Fruit fly (Drosophila melanogaster) whole organism, prepupa: Measurements from ENCODE around the gene NK7.1.

Experiments
- CG10631 ChIP-seq: fragments of 200-800 bp; sonication (Bioruptor generic); optimal IDR thresholded peaks from 2 replicates; lab custom pipeline; 2016; ENCODE audit warnings: missing biosample characterization, missing genetic modification characterization
- CG10669 ChIP-seq: fragments of 200-800 bp; sonication (Bioruptor generic); optimal IDR thresholded peaks from 3 replicates; lab custom pipeline; 2018; ENCODE audit warnings: missing biosample characterization, mild to moderate bottlenecking, missing genetic modification characterization, moderate library complexity
- CG11762 ChIP-seq: fragments of 200-800 bp; sonication (Bioruptor generic); optimal IDR thresholded peaks from 3 replicates; lab custom pipeline; 2016; ENCODE audit warnings: missing biosample characterization, missing genetic modification characterization; ENCODE audit not compliant: insufficient read depth
- CG15336 ChIP-seq: fragments of 200-800 bp; sonication (Bioruptor generic); IDR thresholded peaks from 2 replicates; pipeline ENCODE4 v1.3.6; 2022; ENCODE audit warnings: missing biosample characterization, missing genetic modification characterization
- CG16779 ChIP-seq: fragments of 200-800 bp; sonication (Bioruptor generic); optimal IDR thresholded peaks from 3 replicates; lab custom pipeline; 2017; ENCODE audit warnings: missing biosample characterization, mild to moderate bottlenecking, missing genetic modification characterization
- CG31627 ChIP-seq: fragments of 200-800 bp; sonication (Bioruptor generic); optimal IDR thresholded peaks from 3 replicates; lab custom pipeline; 2016; ENCODE audit warnings: missing biosample characterization, missing genetic modification characterization
- CG32006 ChIP-seq: fragments of 200-800 bp; sonication (Bioruptor generic); optimal IDR thresholded peaks from 3 replicates; lab custom pipeline; 2017; ENCODE audit warnings: missing biosample characterization, mild to moderate bottlenecking, missing genetic modification characterization
- CG6163 ChIP-seq: fragments of 200-800 bp; sonication (Bioruptor generic); IDR thresholded peaks from 3 replicates; pipeline ENCODE4 v1.3.6; 2022; ENCODE audit warnings: missing biosample characterization, missing genetic modification characterization
- CG6276 ChIP-seq: fragments of 200-800 bp; sonication (Bioruptor generic); optimal IDR thresholded peaks from 2 replicates; lab custom pipeline; 2017; ENCODE audit warnings: missing biosample characterization, mild to moderate bottlenecking, missing genetic modification characterization
- CG6808 ChIP-seq: fragments of 200-800 bp; sonication (Bioruptor generic); optimal IDR thresholded peaks from 3 replicates; lab custom pipeline; 2017; ENCODE audit warnings: missing biosample characterization, missing genetic modification characterization, mild to moderate bottlenecking, moderate library complexity, missing genetic modification reagents
- CG6854 ChIP-seq: fragments of 200-800 bp; sonication (Bioruptor generic); optimal IDR thresholded peaks from 2 replicates; lab custom pipeline; 2017; ENCODE audit warnings: missing biosample characterization, mild to moderate bottlenecking, missing genetic modification characterization
- CG7368 ChIP-seq: fragments of 200-800 bp; sonication (Bioruptor generic); optimal IDR thresholded peaks from 3 replicates; lab custom pipeline; 2016; ENCODE audit warnings: missing biosample characterization, missing genetic modification characterization
- CG8119 ChIP-seq: fragments of 200-800 bp; sonication (Bioruptor generic); IDR thresholded peaks from 3 replicates; pipeline ENCODE4 v1.3.6; 2022; ENCODE audit warnings: missing biosample characterization, missing genetic modification characterization
- CG8319 ChIP-seq: fragments of 200-800 bp; sonication (Bioruptor generic); optimal IDR thresholded peaks from 3 replicates; lab custom pipeline; 2016; ENCODE audit warnings: missing biosample characterization, missing genetic modification characterization
- CG8632 ChIP-seq: fragments of 200-800 bp; sonication (Bioruptor generic); optimal IDR thresholded peaks from 3 replicates; lab custom pipeline; 2016; ENCODE audit warnings: missing biosample characterization, missing genetic modification characterization
- Eip75B ChIP-seq: fragments of 200-800 bp; sonication (Bioruptor generic); optimal IDR thresholded peaks from 3 replicates; lab custom pipeline; 2016; ENCODE audit warnings: missing biosample characterization, missing genetic modification characterization
- Eip93F ChIP-seq: fragments of 200-800 bp; sonication (Bioruptor generic); optimal IDR thresholded peaks from 2 replicates; lab custom pipeline; 2016; ENCODE audit warnings: missing biosample characterization, mild to moderate bottlenecking, missing genetic modification characterization
- Ets96B ChIP-seq: fragments of 200-800 bp; optimal IDR thresholded peaks from 2 replicates; lab custom pipeline; 2019; ENCODE audit warnings: missing biosample characterization, mild to moderate bottlenecking, missing genetic modification characterization, moderate library complexity
- Hr38 ChIP-seq: sonication (Bioruptor generic); optimal IDR thresholded peaks from 2 replicates; lab custom pipeline; 2016; ENCODE audit warnings: missing biosample characterization, missing genetic modification characterization
- Lpt ChIP-seq: fragments of 200-800 bp; sonication (Bioruptor generic); optimal IDR thresholded peaks from 3 replicates; lab custom pipeline; 2016; ENCODE audit warnings: missing biosample characterization, missing genetic modification characterization
- Met ChIP-seq: fragments of 200-800 bp; sonication (Bioruptor generic); optimal IDR thresholded peaks from 3 replicates; lab custom pipeline; 2016; ENCODE audit warnings: missing biosample characterization, missing genetic modification characterization
- OdsH ChIP-seq: fragments of 200-800 bp; sonication (Bioruptor generic); optimal IDR thresholded peaks from 3 replicates; lab custom pipeline; 2016; ENCODE audit warnings: missing biosample characterization, missing genetic modification characterization
- Sox14 ChIP-seq: fragments of 200-800 bp; sonication (Bioruptor generic); optimal IDR thresholded peaks from 3 replicates; lab custom pipeline; 2016; ENCODE audit warnings: missing biosample characterization, missing genetic modification characterization
- acj6 ChIP-seq: fragments of 200-800 bp; sonication (Bioruptor generic); optimal IDR thresholded peaks from 3 replicates; lab custom pipeline; 2016; ENCODE audit warnings: missing biosample characterization, missing genetic modification characterization
- cyc ChIP-seq: fragments of 200-800 bp; sonication (Bioruptor generic); optimal IDR thresholded peaks from 3 replicates; lab custom pipeline; 2016; ENCODE audit warnings: missing biosample characterization, missing genetic modification characterization
- dsx ChIP-seq: fragments of 200-800 bp; optimal IDR thresholded peaks from 3 replicates; lab custom pipeline; 2019; ENCODE audit warnings: missing biosample characterization, mild to moderate bottlenecking, missing genetic modification characterization, moderate library complexity; ENCODE audit not compliant: poor library complexity, severe bottlenecking
- eg ChIP-seq: fragments of 200-800 bp; sonication (Bioruptor generic); IDR thresholded peaks from 3 replicates; pipeline ENCODE4 v1.3.6; 2022; ENCODE audit warnings: missing biosample characterization, missing genetic modification characterization
- lz ChIP-seq: fragments of 200-800 bp; sonication (Bioruptor generic); optimal IDR thresholded peaks from 3 replicates; lab custom pipeline; 2016; ENCODE audit warnings: missing biosample characterization, missing genetic modification characterization
- pdm3 ChIP-seq: fragments of 200-800 bp; sonication (Bioruptor generic); optimal IDR thresholded peaks from 3 replicates; lab custom pipeline; 2016; ENCODE audit warnings: missing biosample characterization, missing genetic modification characterization
- spab ChIP-seq: fragments of 200-800 bp; sonication (Bioruptor generic); optimal IDR thresholded peaks from 2 replicates; lab custom pipeline; 2017; ENCODE audit warnings: missing biosample characterization, mild to moderate bottlenecking, missing genetic modification characterization, missing genetic modification reagents
- svp ChIP-seq: fragments of 200-800 bp; sonication (Bioruptor generic); peaks from one replicate; lab custom pipeline; 2016; ENCODE audit warnings: missing biosample characterization, missing genetic modification characterization
- topi ChIP-seq: fragments of 200-800 bp; sonication (Bioruptor generic); optimal IDR thresholded peaks from 3 replicates; lab custom pipeline; 2016; ENCODE audit warnings: missing biosample characterization, missing genetic modification characterization
- vri ChIP-seq: fragments of 200-800 bp; sonication (Bioruptor generic); optimal IDR thresholded peaks from 3 replicates; lab custom pipeline; 2016; ENCODE audit warnings: missing biosample characterization, mild to moderate bottlenecking, missing genetic modification characterization

The NK7.1 gene

dm6 chr3R:14297489-14297888 is 75.3 kb downstream of the NK7.1 start:
- no peak for TF ChIP-seq CG10669 (GFP tag; lab: Kevin White, UChicago)
- peak; percentile 7 for TF ChIP-seq dsx
- TF ChIP-seq spab (GFP tag; lab: Kevin White, UChicago): no peak
- no peak for TF ChIP-seq Hr38 (GFP tag; lab: Kevin White, UChicago)
- TF ChIP-seq CG6163 (GFP tag; lab: Robert Waterston, UW): 0 out of 3 replicates have a peak, but pooled peaks have one; percentile 16
- no peak for TF ChIP-seq CG15336 (GFP tag; lab: Robert Waterston, UW)
- no peak for TF ChIP-seq pdm3 (GFP tag; lab: Kevin White, UChicago)
- TF ChIP-seq CG8319 (GFP tag; lab: Kevin White, UChicago): no peak
- TF ChIP-seq CG7368 (GFP tag; lab: Kevin White, UChicago): no peak
- TF ChIP-seq acj6 (GFP tag; lab: Kevin White, UChicago): no peak
- no peak for TF ChIP-seq CG11762 (GFP tag; lab: Kevin White, UChicago)
- TF ChIP-seq Sox14 (GFP tag; lab: Kevin White, UChicago): no peak

- TF ChIP-seq CG6854 (GFP tag; lab: Kevin White, UChicago): no peak
- TF ChIP-seq lz (GFP tag; lab: Kevin White, UChicago): no peak
- no peak for TF ChIP-seq topi (GFP tag; lab: Kevin White, UChicago)
- TF ChIP-seq CG10669 (GFP tag; lab: Kevin White, UChicago): no peak
- TF ChIP-seq Ets96B (tag; lab: Kevin White, UChicago): no peak
- no peak for TF ChIP-seq CG16779 (tag; lab: Kevin White, UChicago)
- TF ChIP-seq OdsH (GFP tag; lab: Kevin White, UChicago): no peak
- TF ChIP-seq Eip75B (GFP tag; lab: Kevin White, UChicago): no peak
- TF ChIP-seq CG10631 (GFP tag; lab: Kevin White, UChicago): no peak
- TF ChIP-seq Met (GFP tag; lab: Kevin White, UChicago): no peak
- TF ChIP-seq spab (GFP tag; lab: Kevin White, UChicago): no peak
- TF ChIP-seq CG8119 (GFP tag; lab: Robert Waterston, UW): no peak
Measured at dm6 chr3R:14296700-14297099, 76.1 kb downstream of the NK7.1 start.

dm6 chr3R:14296126-14296525 is 76.6 kb downstream of the NK7.1 start:
- TF ChIP-seq CG10631 (GFP tag; lab: Kevin White, UChicago) (no peak), eg (GFP tag; lab: Robert Waterston, UW) (no peak), CG8632 (GFP tag; lab: Kevin White, UChicago) (no peak), Sox14 (GFP tag; lab: Kevin White, UChicago) (no peak), cyc (GFP tag; lab: Kevin White, UChicago) (no peak), CG31627 (GFP tag; lab: Kevin White, UChicago) (no peak), pdm3 (GFP tag; lab: Kevin White, UChicago) (no peak), lz (GFP tag; lab: Kevin White, UChicago) (no peak)

dm6 chr3R:14294397-14295018 is 78.2 kb downstream of the NK7.1 start:
- TF ChIP-seq Lpt (GFP tag; lab: Kevin White, UChicago) (no peak), svp (GFP tag; lab: Kevin White, UChicago) (peak; percentile 52), Sox14 (GFP tag; lab: Kevin White, UChicago) (peak; percentile 14), pdm3 (GFP tag; lab: Kevin White, UChicago) (no peak), vri (GFP tag; lab: Kevin White, UChicago) (peak; percentile 62), CG8319 (GFP tag; lab: Kevin White, UChicago) (no peak), CG6808 (GFP tag; lab: Kevin White, UChicago) (no peak), Eip93F (GFP tag; lab: Kevin White, UChicago) (peak; percentile 82), CG32006 (GFP tag; lab: Kevin White, UChicago) (no peak), CG6276 (GFP tag; lab: Kevin White, UChicago) (no peak), CG6163 (GFP tag; lab: Robert Waterston, UW) (no peak), topi (GFP tag; lab: Kevin White, UChicago) (no peak), CG15336 (GFP tag; lab: Robert Waterston, UW) (no peak), Hr38 (GFP tag; lab: Kevin White, UChicago) (no peak)
